Worm (Caenorhabditis elegans) whole organism, young adult: ENCODE results near the gene Y38C1AA.1.

Experiments
- C06A6.2 ChIP-seq: fragments of 200-800 bp; sonication (Bioruptor generic); conservative IDR thresholded peaks from 2 replicates; pipeline ENCODE4 v1.3.6; 2022; ENCODE audit warnings: missing genetic modification characterization, missing compliant biosample characterization
- D2030.7 ChIP-seq: fragments of 200-800 bp; sonication (Bioruptor generic); IDR thresholded peaks from 2 replicates; pipeline ENCODE4 v1.3.6; 2022; ENCODE audit warnings: missing genetic modification reagents, missing genetic modification characterization, missing compliant biosample characterization
- ZK185.1 ChIP-seq: sonication (generic microtip); optimal IDR thresholded peaks from 2 replicates; lab custom pipeline; 2016; ENCODE audit warnings: mild to moderate bottlenecking, missing genetic modification characterization, missing compliant biosample characterization; ENCODE audit not compliant: poor library complexity, severe bottlenecking
- ama-1 ChIP-seq, 3 experiments: fragments of 150-350 bp in 1 of 3; sonication (generic microtip) in 2 of 3; optimal IDR thresholded peaks; 2 replicates each; lab custom pipeline; 2014 to 2018; ENCODE audit warnings: missing biosample characterization in 2 of 3, missing genetic modification characterization in 2 of 3, missing genetic modification reagents in 2 of 3
- cebp-1 ChIP-seq, 2 experiments: fragments of 200-800 bp in 1 of 2; sonication (Bioruptor generic) in 1 of 2; sonication (generic microtip) in 1 of 2; IDR thresholded peaks in 1 of 2; optimal IDR thresholded peaks in 1 of 2; 2 replicates each; pipeline versions ENCODE4 v1.3.6 to Lab custom; 2017 to 2022; ENCODE audit warnings: missing compliant biosample characterization in 2 of 2, missing genetic modification characterization in 2 of 2, mild to moderate bottlenecking in 1 of 2, missing genetic modification reagents in 1 of 2, moderate library complexity in 1 of 2
- ekl-4 ChIP-seq: fragments of 200-800 bp; sonication (Bioruptor generic); IDR thresholded peaks from 2 replicates; pipeline ENCODE4 v1.3.6; 2022; ENCODE audit warnings: missing genetic modification reagents, missing genetic modification characterization, missing compliant biosample characterization
- mcd-1 ChIP-seq: fragments of 200-800 bp; sonication (Bioruptor generic); IDR thresholded peaks from 2 replicates; pipeline ENCODE4 v1.3.6; 2022; ENCODE audit warnings: missing genetic modification reagents, missing genetic modification characterization, missing compliant biosample characterization
- nhr-90 ChIP-seq: sonication (generic microtip); optimal IDR thresholded peaks from 2 replicates; lab custom pipeline; 2016; ENCODE audit warnings: missing genotype, mild to moderate bottlenecking, missing genetic modification characterization, missing compliant biosample characterization
- pha-4 ChIP-seq: fragments of 150-350 bp; sonication (generic microtip); optimal IDR thresholded peaks from 2 replicates; lab custom pipeline; 2014; ENCODE audit warnings: missing biosample characterization, missing genetic modification reagents, missing genetic modification characterization
- sea-2 ChIP-seq: fragments of 200-800 bp; sonication (Bioruptor generic); IDR thresholded peaks from 2 replicates; pipeline ENCODE4 v1.3.6; 2022; ENCODE audit warnings: missing genetic modification characterization, missing compliant biosample characterization
- snpc-1.1 ChIP-seq: sonication (generic microtip); optimal IDR thresholded peaks from 2 replicates; lab custom pipeline; 2017; ENCODE audit warnings: missing genetic modification characterization, mild to moderate bottlenecking, missing compliant biosample characterization, antibody characterized with exemption, moderate library complexity, missing genotype, missing genetic modification reagents; ENCODE audit not compliant: insufficient read depth
- snpc-4 ChIP-seq, 5 experiments: fragments of 150-350 bp in 1 of 5; sonication (generic microtip) in 4 of 5; optimal IDR thresholded peaks; 2 replicates each; lab custom pipeline; 2014 to 2018; ENCODE audit warnings: missing genetic modification characterization in 5 of 5, missing biosample characterization in 3 of 5, antibody characterized with exemption in 2 of 5, mild to moderate bottlenecking in 2 of 5, missing compliant biosample characterization in 2 of 5, missing genotype in 2 of 5, moderate library complexity in 2 of 5, missing genetic modification reagents in 1 of 5
- somi-1 ChIP-seq: fragments of 200-800 bp; sonication (Bioruptor generic); optimal IDR thresholded peaks from 2 replicates; lab custom pipeline; 2018; ENCODE audit warnings: mild to moderate bottlenecking, missing genetic modification characterization, missing compliant biosample characterization

DNA sequence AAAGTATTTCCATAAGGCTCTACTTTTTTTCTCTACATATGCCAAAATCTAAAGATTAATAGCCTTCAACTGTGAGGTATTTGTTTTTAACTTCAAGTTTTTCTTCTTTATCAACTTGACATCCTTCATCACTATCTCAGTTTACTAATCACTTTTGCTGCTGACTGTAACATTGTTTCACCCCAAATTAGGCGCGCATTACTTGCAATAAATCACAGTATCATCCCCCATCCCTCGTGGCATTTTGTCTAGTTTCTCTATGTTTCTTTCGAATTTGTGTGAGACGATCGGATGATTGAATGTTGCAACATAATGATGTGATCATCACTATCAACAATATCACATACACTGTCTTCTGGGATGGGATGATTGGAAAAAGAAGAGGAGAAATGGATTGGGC is 39.5 kb downstream of the Y38C1AA.1 start:
- TF ChIP-seq ama-1 (optimal IDR thresholded peaks at IDR 0.05; lab: Kevin White, UChicago) (no peak), ama-1 (GFP tag; optimal IDR thresholded peaks at IDR 0.05; lab: Kevin White, UChicago) (no peak), snpc-1.1 (tag; lab: Kevin White, UChicago) (no peak), C06A6.2 (GFP tag; lab: Robert Waterston, UW) (no peak), nhr-90 (tag; lab: Kevin White, UChicago) (no peak), snpc-4 (GFP tag; optimal IDR thresholded peaks at IDR 0.05; lab: Kevin White, UChicago) (no peak), snpc-4 (tag; optimal IDR thresholded peaks at IDR 0.05; lab: Kevin White, UChicago) (no peak), cebp-1 (GFP tag; IDR thresholded peaks at IDR 0.05; lab: Robert Waterston, UW) (no peak), cebp-1 (tag; optimal IDR thresholded peaks at IDR 0.05; lab: Kevin White, UChicago) (no peak), ZK185.1 (tag; lab: Kevin White, UChicago) (no peak), somi-1 (GFP tag; lab: Kevin White, UChicago) (peak; percentile 41), pha-4 (tag; lab: Kevin White, UChicago) (no peak), ekl-4 (GFP tag; lab: Robert Waterston, UW) (no peak), sea-2 (no peak), D2030.7 (GFP tag; lab: Robert Waterston, UW) (no peak), mcd-1 (GFP tag; lab: Robert Waterston, UW) (no peak)
